Fruit fly (Drosophila melanogaster) Kc167 (cell line): ENCODE data around the gene CG31229.

Source experiments
- Myc ChIP-seq: fragments of >200 bp; optimal IDR thresholded peaks from 2 replicates; lab custom pipeline; 2017; ENCODE audit warnings: missing external identifiers
- Sin3A ChIP-seq: fragments of >200 bp; optimal IDR thresholded peaks from 2 replicates; lab custom pipeline; 2018; ENCODE audit warnings: missing external identifiers
- h ChIP-seq: fragments of >200 bp; optimal IDR thresholded peaks from 3 replicates; lab custom pipeline; 2018; ENCODE audit warnings: missing external identifiers
- insv ChIP-seq: fragments of >200 bp; optimal IDR thresholded peaks from 3 replicates; lab custom pipeline; 2018; ENCODE audit warnings: missing external identifiers
- psq ChIP-seq: fragments of >200 bp; optimal IDR thresholded peaks from 2 replicates; lab custom pipeline; 2017; ENCODE audit warnings: missing external identifiers
- ttk ChIP-seq: sonication (Bioruptor generic); optimal IDR thresholded peaks from 2 replicates; lab custom pipeline; 2017; ENCODE audit warnings: missing external identifiers

Gene CG31229

dm6 chr3R:18665061-18665460 is 2.6 kb upstream of the CG31229 start, which contains the start of gene CG31231:
CG31231 (plus strand) TSS chr3R:18665361.
- TF ChIP-seq insv: no peak

DNA sequence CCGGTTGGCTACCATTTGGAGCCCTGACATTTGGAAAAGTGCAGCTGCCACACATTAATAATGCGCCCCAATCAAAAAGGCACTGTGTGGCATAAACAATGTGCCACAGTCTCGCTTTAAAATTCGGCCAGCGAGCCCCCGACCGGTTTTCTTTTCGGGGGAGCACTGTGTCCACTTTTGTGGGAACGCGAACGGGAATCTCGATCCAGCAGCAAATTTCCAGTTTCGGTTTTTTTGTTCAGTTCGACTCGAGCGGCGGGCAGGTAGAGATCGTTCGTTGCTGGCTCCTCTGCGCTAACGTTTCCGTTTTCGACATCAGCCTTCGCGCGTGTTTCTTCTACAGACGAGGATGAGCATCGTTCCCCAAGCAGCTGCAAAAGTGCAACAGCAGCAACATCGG is 1.5 kb downstream of the CG31229 start, which contains the start of gene CG7702:
Gene CG7702, plus strand, starts transcription at position 239 of the 400 bp plus-strand sequence.
- TF ChIP-seq Sin3A (lab: Kevin White, UChicago): no peak
- no peak for TF ChIP-seq h
- no peak for TF ChIP-seq insv
- TF ChIP-seq ttk (lab: Kevin White, UChicago): no peak
- no peak for TF ChIP-seq psq (lab: Kevin White, UChicago)
- TF ChIP-seq Myc (lab: Kevin White, UChicago): no peak

DNA sequence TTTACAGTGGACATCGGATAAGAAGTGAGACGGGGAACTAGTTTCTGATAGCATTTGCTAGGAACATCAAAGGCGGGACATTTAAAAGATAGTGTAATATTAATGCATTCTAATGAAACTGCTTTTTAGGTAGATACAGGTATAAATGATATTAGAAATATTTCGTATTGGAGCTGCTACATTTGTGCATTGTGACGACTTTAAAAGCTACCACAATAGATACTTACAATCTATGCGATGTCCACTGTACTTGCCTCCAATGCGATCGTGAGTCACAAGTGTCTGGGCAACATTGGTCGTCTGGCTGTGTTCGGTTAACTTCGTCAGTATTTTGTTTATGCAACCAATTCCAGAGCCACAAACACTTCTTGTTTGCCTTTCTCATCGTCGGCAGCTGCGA is 2.2 kb downstream of the CG31229 start:
- TF ChIP-seq insv: no peak

- TF ChIP-seq ttk (lab: Kevin White, UChicago) (no peak), Sin3A (lab: Kevin White, UChicago) (no peak), psq (lab: Kevin White, UChicago) (no peak), insv (no peak), h (no peak), Myc (lab: Kevin White, UChicago) (no peak)
These were observed 2.9 kb downstream of the CG31229 start for dm6 chr3R:18670441-18671111.

DNA sequence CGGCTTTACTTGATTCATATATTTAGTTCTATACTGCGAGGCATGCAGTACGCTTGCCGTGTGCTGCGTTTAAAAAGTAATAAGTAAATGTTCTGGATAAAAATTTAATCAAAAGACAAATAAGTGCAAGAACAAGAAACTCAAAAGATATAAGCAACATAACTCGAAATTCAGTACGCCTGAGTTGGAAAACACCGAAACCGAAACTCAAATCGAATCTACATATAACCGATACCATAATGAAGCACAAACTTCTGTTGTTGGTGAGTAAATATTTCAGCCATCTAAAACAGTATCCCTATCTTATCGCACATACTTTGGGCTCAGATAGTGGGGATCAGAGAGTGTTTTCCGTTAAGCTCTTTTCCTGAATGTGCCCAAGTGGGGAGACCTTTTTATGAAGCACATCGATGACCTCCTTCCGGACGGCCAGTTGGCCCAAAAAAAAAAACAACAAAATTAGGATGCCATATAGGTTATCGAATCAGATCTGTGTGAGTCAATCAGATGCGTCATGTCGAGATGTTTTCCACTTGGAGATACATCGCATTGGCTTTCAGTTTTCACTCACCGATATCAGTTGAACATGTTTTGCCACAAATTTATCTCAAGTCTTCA is 3.6 kb downstream of the CG31229 start, which contains the start of gene CG31230:
Gene CG31230, plus strand, starts transcription at position 568 of the 618 bp plus-strand sequence.
- TF ChIP-seq Myc (lab: Kevin White, UChicago): no peak
- no peak for TF ChIP-seq Sin3A (lab: Kevin White, UChicago)
- no peak for TF ChIP-seq ttk (lab: Kevin White, UChicago)
- TF ChIP-seq h: no peak
- TF ChIP-seq psq (lab: Kevin White, UChicago): no peak
- no peak for TF ChIP-seq insv

DNA sequence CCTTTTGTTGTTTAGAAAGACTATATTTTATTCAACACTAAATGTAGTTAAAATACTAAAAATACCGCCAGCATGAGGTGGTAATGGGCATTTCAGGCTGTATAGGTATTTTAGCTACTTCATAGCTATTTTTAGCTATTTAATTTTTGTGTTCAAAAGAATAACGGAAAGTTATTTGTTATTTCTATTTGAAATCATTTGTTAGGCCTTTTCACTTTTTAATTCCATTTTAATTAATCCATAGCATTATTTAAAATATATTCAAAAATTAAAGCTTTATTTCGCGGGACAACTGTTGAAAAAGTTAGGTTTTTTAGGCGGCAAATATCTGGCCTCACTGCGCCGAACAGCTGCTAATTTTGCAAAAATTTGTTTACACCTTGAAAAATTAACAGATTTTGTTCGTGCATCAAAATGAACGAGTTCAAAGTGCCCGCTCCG is 9.9 kb downstream of the CG31229 start, which contains the start of the genes dind and CG7706:
Gene dind, minus strand, starts transcription at position 40 of the 441 bp plus-strand sequence.
Gene CG7706, plus strand, starts transcription at position 319 of the 441 bp plus-strand sequence.
- no peak for TF ChIP-seq Sin3A (lab: Kevin White, UChicago)
- no peak for TF ChIP-seq insv
- no peak for TF ChIP-seq ttk (lab: Kevin White, UChicago)
- no peak for TF ChIP-seq psq (lab: Kevin White, UChicago)
- no peak for TF ChIP-seq Myc (lab: Kevin White, UChicago)
- TF ChIP-seq h: no peak

- TF ChIP-seq ttk (lab: Kevin White, UChicago): no peak
These were observed 12.7 kb downstream of the CG31229 start, which contains the start of the genes CG46318 and ChT for dm6 chr3R:18680332-18680731. CG46318 (plus strand) TSS chr3R:18680604. ChT (plus strand) TSS chr3R:18680604.

dm6 chr3R:18681054-18681453 is 13.4 kb downstream of the CG31229 start:
- TF ChIP-seq insv (no peak), Sin3A (lab: Kevin White, UChicago) (no peak), h (no peak), ttk (lab: Kevin White, UChicago) (no peak), psq (lab: Kevin White, UChicago) (no peak), Myc (lab: Kevin White, UChicago) (no peak)

DNA sequence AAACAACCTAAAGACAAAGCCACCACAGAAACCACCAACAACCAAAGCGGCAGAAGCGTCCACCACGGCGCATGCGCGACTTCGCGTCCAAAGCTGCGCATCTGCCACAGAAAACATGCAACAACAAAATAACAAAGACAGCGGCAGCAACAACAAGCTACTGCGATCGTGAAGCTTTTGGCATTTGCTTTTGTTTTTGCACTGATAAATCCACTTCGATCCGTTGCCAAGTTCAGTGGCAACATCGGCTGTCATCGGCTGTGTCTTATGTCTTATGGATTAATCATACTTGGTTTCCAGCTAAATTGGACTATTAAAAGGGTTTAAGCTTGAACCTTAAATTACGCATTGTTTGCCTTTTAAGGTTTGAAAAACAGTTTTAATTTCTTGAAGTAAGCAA is 25.0 kb downstream of the CG31229 start, which contains the start of gene Muc91C:
Gene Muc91C, minus strand, starts transcription at position 101 of the 400 bp plus-strand sequence.
- TF ChIP-seq Sin3A (lab: Kevin White, UChicago): no peak
- no peak for TF ChIP-seq ttk (lab: Kevin White, UChicago)
- TF ChIP-seq Myc (lab: Kevin White, UChicago): no peak
- TF ChIP-seq h: no peak
- TF ChIP-seq insv: no peak
- TF ChIP-seq psq (lab: Kevin White, UChicago): no peak

DNA sequence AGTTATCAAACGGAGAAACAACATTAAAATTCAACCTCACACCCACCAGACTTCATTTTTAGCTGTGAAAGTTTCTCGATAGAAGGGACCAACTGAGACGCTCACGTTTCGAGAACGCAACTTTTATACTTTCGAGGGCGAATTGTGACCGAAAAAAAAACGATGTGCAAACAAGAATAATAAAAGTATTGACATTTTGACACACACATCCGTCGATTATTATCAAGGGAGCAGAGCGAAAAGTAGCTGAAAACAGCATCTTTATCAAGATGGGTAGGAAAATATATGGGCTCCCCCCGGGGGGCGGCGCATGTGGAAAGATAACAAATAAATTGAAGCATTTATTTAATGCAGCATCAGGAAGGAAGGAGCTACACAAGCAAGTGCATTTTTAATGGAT is 26.0 kb downstream of the CG31229 start, which contains the start of gene CG14300:
Gene CG14300, minus strand, starts transcription at position 101 of the 400 bp plus-strand sequence.
- TF ChIP-seq ttk (lab: Kevin White, UChicago) (no peak), Myc (lab: Kevin White, UChicago) (no peak), psq (lab: Kevin White, UChicago) (no peak), h (no peak), insv (no peak), Sin3A (lab: Kevin White, UChicago) (no peak)

- TF ChIP-seq Sin3A (lab: Kevin White, UChicago) (no peak), psq (lab: Kevin White, UChicago) (no peak), ttk (lab: Kevin White, UChicago) (no peak), Myc (lab: Kevin White, UChicago) (no peak), insv (no peak), h (no peak)
These were observed 27.3 kb downstream of the CG31229 start, which contains the start of gene CG34282 for dm6 chr3R:18694952-18695351. CG34282 (plus strand) TSS chr3R:18695252.

DNA sequence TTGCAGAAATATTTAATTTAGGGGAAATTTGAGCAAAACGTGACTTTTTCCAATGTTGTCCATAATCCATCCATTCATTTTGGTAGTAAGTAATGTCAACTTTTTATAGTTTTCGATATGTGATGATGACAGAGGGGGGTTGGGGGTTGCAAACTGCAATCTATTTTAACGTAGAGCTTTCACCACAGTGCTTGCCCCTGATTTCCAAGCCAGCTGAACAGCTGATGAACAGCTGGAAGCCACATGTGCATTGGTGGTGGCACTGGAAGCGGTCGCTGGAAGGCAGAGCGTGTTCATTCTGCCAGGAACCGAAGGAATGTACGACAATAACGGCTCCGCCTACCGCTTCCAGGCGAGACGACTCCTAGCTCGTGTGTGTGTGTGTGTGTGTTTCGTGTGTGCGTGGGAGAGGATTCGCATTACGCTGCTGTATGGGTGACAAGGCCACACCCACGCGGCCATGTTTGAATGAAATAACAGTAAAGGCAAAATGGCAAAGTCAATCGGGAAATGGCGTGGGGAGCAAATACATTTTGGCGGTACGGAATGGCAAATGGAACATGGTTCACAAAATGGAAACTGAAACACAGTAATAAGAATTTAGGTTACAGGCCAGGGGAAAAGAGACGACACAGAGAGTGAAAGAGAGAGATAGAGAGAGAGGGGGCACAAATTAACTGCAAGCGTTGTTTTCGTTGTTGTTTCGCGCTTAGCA is 31.4 kb downstream of the CG31229 start:
- TF ChIP-seq Sin3A (lab: Kevin White, UChicago) (no peak), ttk (lab: Kevin White, UChicago) (no peak), psq (lab: Kevin White, UChicago) (no peak), insv (no peak), h (no peak), Myc (lab: Kevin White, UChicago) (no peak)
